Worm (Caenorhabditis elegans): ENCODE data around the gene ZK328.6.

ce11 chrIII:5991142-5991930, 39.0 kb downstream of the ZK328.6 start, which contains the start of gene T04C9.2:
- no peak for TF ChIP-seq egl-27 (tag; optimal IDR thresholded peaks at IDR 0.05)
- no peak for TF ChIP-seq aly-2 (tag; optimal IDR thresholded peaks at IDR 0.05)
- TF ChIP-seq nhr-11 (tag; optimal IDR thresholded peaks at IDR 0.05), result no peak
- no peak for TF ChIP-seq lsy-2 (tag; optimal IDR thresholded peaks at IDR 0.05)

Data from whole organism, L2 larva.